Fruit fly (Drosophila melanogaster) whole organism, embryonic: ENCODE data around the gene Gbs-70E.

ENCODE experiments used
- Abd-B ChIP-seq: fragments of 200-800 bp; sonication (Bioruptor generic); optimal IDR thresholded peaks from 2 replicates; lab custom pipeline; 2018; ENCODE audit warnings: missing biosample characterization, mild to moderate bottlenecking, missing genetic modification characterization, moderate library complexity
- Ada2b ChIP-seq: fragments of 200-800 bp; sonication (Bioruptor generic); IDR thresholded peaks from 2 replicates; pipeline ENCODE4 v1.3.6; 2022; ENCODE audit warnings: missing biosample characterization, missing genetic modification characterization
- Blimp-1 ChIP-seq: fragments of 200-800 bp; sonication (Bioruptor generic); optimal IDR thresholded peaks from 3 replicates; lab custom pipeline; 2018; ENCODE audit warnings: missing biosample characterization, missing genetic modification characterization, mild to moderate bottlenecking, moderate library complexity, missing genetic modification reagents
- CG10147 ChIP-seq: fragments of 200-800 bp; sonication (Bioruptor generic); optimal IDR thresholded peaks from 2 replicates; lab custom pipeline; 2019; ENCODE audit warnings: missing biosample characterization, mild to moderate bottlenecking, missing genetic modification characterization, moderate library complexity
- CG14710 ChIP-seq: fragments of 200-800 bp; sonication (Bioruptor generic); optimal IDR thresholded peaks from 3 replicates; lab custom pipeline; 2019; ENCODE audit warnings: missing biosample characterization, mild to moderate bottlenecking, missing genetic modification characterization, moderate library complexity
- CG14860 ChIP-seq: fragments of 200-800 bp; sonication (Bioruptor generic); IDR thresholded peaks from 3 replicates; pipeline ENCODE4 v1.3.6; 2022; ENCODE audit warnings: missing biosample characterization, missing genetic modification characterization; ENCODE audit not compliant: partially characterized antibody
- CG15479 ChIP-seq: fragments of 200-800 bp; sonication (Bioruptor generic); optimal IDR thresholded peaks from 3 replicates; lab custom pipeline; 2019; ENCODE audit warnings: missing biosample characterization, mild to moderate bottlenecking, missing genetic modification characterization, moderate library complexity
- CG17612 ChIP-seq: fragments of 200-800 bp; sonication (Bioruptor generic); IDR thresholded peaks from 2 replicates; pipeline ENCODE4 v1.3.6; 2022; ENCODE audit warnings: missing biosample characterization, missing genetic modification characterization
- CG17912 ChIP-seq: fragments of 200-800 bp; sonication (Bioruptor generic); optimal IDR thresholded peaks from 2 replicates; lab custom pipeline; 2018; ENCODE audit warnings: missing biosample characterization, mild to moderate bottlenecking, missing genetic modification characterization
- CG2678 ChIP-seq: fragments of 200-800 bp; sonication (Bioruptor generic); optimal IDR thresholded peaks from 3 replicates; lab custom pipeline; 2019; ENCODE audit warnings: missing biosample characterization, mild to moderate bottlenecking, missing genetic modification characterization, moderate library complexity
- CG34422 ChIP-seq: fragments of 200-800 bp; sonication (Bioruptor generic); IDR thresholded peaks from 3 replicates; pipeline ENCODE4 v1.3.6; 2022; ENCODE audit warnings: missing biosample characterization, missing genetic modification characterization
- CG42726 ChIP-seq: fragments of 200-800 bp; sonication (Bioruptor generic); IDR thresholded peaks from 2 replicates; pipeline ENCODE4 v1.3.6; 2022; ENCODE audit warnings: missing biosample characterization, missing genetic modification characterization; ENCODE audit not compliant: partially characterized antibody
- CG4360 ChIP-seq: fragments of 200-800 bp; sonication (Bioruptor generic); IDR thresholded peaks from 2 replicates; pipeline ENCODE4 v1.3.6; 2022; ENCODE audit warnings: missing biosample characterization, missing genetic modification characterization
- CG4617 ChIP-seq: fragments of 200-800 bp; sonication (Bioruptor generic); optimal IDR thresholded peaks from 3 replicates; lab custom pipeline; 2016; ENCODE audit warnings: missing biosample characterization, missing genetic modification characterization, borderline replicate concordance
- CG6654 ChIP-seq: fragments of 200-800 bp; sonication (Bioruptor generic); optimal IDR thresholded peaks from 2 replicates; lab custom pipeline; 2017; ENCODE audit warnings: missing biosample characterization, mild to moderate bottlenecking, missing genetic modification characterization
- CG6854 ChIP-seq: fragments of 200-800 bp; sonication (Bioruptor generic); optimal IDR thresholded peaks from 3 replicates; lab custom pipeline; 2017; ENCODE audit warnings: missing biosample characterization, mild to moderate bottlenecking, missing genetic modification characterization
- CG7556 ChIP-seq: fragments of 200-800 bp; sonication (Bioruptor generic); optimal IDR thresholded peaks from 2 replicates; lab custom pipeline; 2017; ENCODE audit warnings: missing biosample characterization, mild to moderate bottlenecking, missing genetic modification characterization
- CG8089 ChIP-seq: fragments of 200-800 bp; sonication (Bioruptor generic); optimal IDR thresholded peaks from 3 replicates; lab custom pipeline; 2016; ENCODE audit warnings: missing biosample characterization, missing genetic modification characterization
- CG8765 ChIP-seq: fragments of 200-800 bp; sonication (Bioruptor generic); IDR thresholded peaks from 2 replicates; pipeline ENCODE4 v1.3.6; 2022; ENCODE audit warnings: missing biosample characterization, missing genetic modification characterization
- D ChIP-seq, 2 experiments: fragments of 200-800 bp in 1 of 2; fragments of >200 bp in 1 of 2; sonication (Bioruptor generic) in 1 of 2; optimal IDR thresholded peaks; 2 replicates in 1 of 2; 3 replicates in 1 of 2; lab custom pipeline; 2017; ENCODE audit warnings: mild to moderate bottlenecking in 1 of 2, missing biosample characterization in 1 of 2, missing genetic modification characterization in 1 of 2, missing genetic modification reagents in 1 of 2
- Dek ChIP-seq: fragments of 200-800 bp; sonication (Bioruptor generic); optimal IDR thresholded peaks from 3 replicates; lab custom pipeline; 2019; ENCODE audit warnings: missing biosample characterization, mild to moderate bottlenecking, missing genetic modification characterization, moderate library complexity
- Dip2 ChIP-seq: fragments of 200-800 bp; sonication (Bioruptor generic); IDR thresholded peaks from 2 replicates; pipeline ENCODE4 v1.3.6; 2022; ENCODE audit warnings: missing biosample characterization, missing genetic modification characterization
- Doc2 ChIP-seq: fragments of 200-800 bp; sonication (Bioruptor generic); IDR thresholded peaks from 2 replicates; pipeline ENCODE4 v1.3.6; 2022; ENCODE audit warnings: missing biosample characterization, missing genetic modification characterization
- E2f1 ChIP-seq: fragments of 200-800 bp; sonication (Bioruptor generic); IDR thresholded peaks from 2 replicates; pipeline ENCODE4 v1.3.6; 2022; ENCODE audit warnings: missing biosample characterization, missing genetic modification characterization
- ERR ChIP-seq: fragments of 200-800 bp; sonication (Bioruptor generic); optimal IDR thresholded peaks from 2 replicates; lab custom pipeline; 2016; ENCODE audit warnings: missing biosample characterization, missing genetic modification characterization
- Gug ChIP-seq: fragments of 200-800 bp; sonication (Bioruptor generic); IDR thresholded peaks from 4 replicates; pipeline ENCODE4 v1.3.6; 2022; ENCODE audit warnings: missing biosample characterization, missing genetic modification characterization
- NC2α ChIP-seq: fragments of 200-800 bp; sonication (Bioruptor generic); optimal IDR thresholded peaks from 2 replicates; lab custom pipeline; 2016; ENCODE audit warnings: missing biosample characterization, missing genetic modification characterization
- Nf-YA ChIP-seq: fragments of 200-800 bp; sonication (Bioruptor generic); IDR thresholded peaks from 2 replicates; pipeline ENCODE4 v1.3.6; 2022; ENCODE audit warnings: missing biosample characterization, missing genetic modification characterization
- Ssrp ChIP-seq: fragments of 200-800 bp; sonication (Bioruptor generic); optimal IDR thresholded peaks from 2 replicates; lab custom pipeline; 2018; ENCODE audit warnings: missing biosample characterization, mild to moderate bottlenecking, missing genetic modification characterization, moderate library complexity
- Trl ChIP-seq, 3 experiments: fragments of >200 bp in 2 of 3; fragments of 200-800 bp in 1 of 3; sonication (Bioruptor generic) in 1 of 3; optimal IDR thresholded peaks; 2 replicates in 1 of 3; 3 replicates in 2 of 3; lab custom pipeline; 2016 to 2017; ENCODE audit warnings: missing biosample characterization in 1 of 3, missing genetic modification characterization in 1 of 3
- br ChIP-seq: fragments of >200 bp; optimal IDR thresholded peaks from 2 replicates; lab custom pipeline; 2017
- chinmo ChIP-seq: fragments of 200-800 bp; sonication (Bioruptor generic); IDR thresholded peaks from 4 replicates; pipeline ENCODE4 v1.3.6; 2022; ENCODE audit warnings: missing biosample characterization, missing genetic modification characterization; ENCODE audit not compliant: partially characterized antibody
- danr ChIP-seq: fragments of 200-800 bp; sonication (Bioruptor generic); IDR thresholded peaks from 2 replicates; pipeline ENCODE4 v1.3.6; 2022; ENCODE audit warnings: missing biosample characterization, missing genetic modification characterization
- en ChIP-seq: fragments of 200-800 bp; sonication (Bioruptor generic); optimal IDR thresholded peaks from 2 replicates; lab custom pipeline; 2016; ENCODE audit warnings: missing biosample characterization, missing genetic modification characterization
- ewg ChIP-seq: fragments of 200-800 bp; sonication (Bioruptor generic); optimal IDR thresholded peaks from 3 replicates; lab custom pipeline; 2017; ENCODE audit warnings: mild to moderate bottlenecking, missing biosample characterization, missing genetic modification reagents, missing genetic modification characterization
- hbn ChIP-seq: fragments of 200-800 bp; sonication (Bioruptor generic); IDR thresholded peaks from 2 replicates; pipeline ENCODE4 v1.3.6; 2022; ENCODE audit warnings: missing biosample characterization, missing genetic modification characterization; ENCODE audit not compliant: partially characterized antibody
- lbe ChIP-seq: fragments of 200-800 bp; sonication (Bioruptor generic); optimal IDR thresholded peaks from 2 replicates; lab custom pipeline; 2016; ENCODE audit warnings: missing biosample characterization, mild to moderate bottlenecking, missing genetic modification characterization
- lola ChIP-seq, 3 experiments: fragments of >200 bp in 2 of 3; fragments of 200-800 bp in 1 of 3; sonication (Bioruptor generic) in 1 of 3; optimal IDR thresholded peaks; 2 replicates each; lab custom pipeline; 2017 to 2019; ENCODE audit warnings: missing biosample characterization in 3 of 3, missing genetic modification characterization in 3 of 3, mild to moderate bottlenecking in 1 of 3, moderate library complexity in 1 of 3
- nmo ChIP-seq: fragments of 200-800 bp; sonication (Bioruptor generic); optimal IDR thresholded peaks from 2 replicates; lab custom pipeline; 2018; ENCODE audit warnings: missing biosample characterization, mild to moderate bottlenecking, missing genetic modification characterization, moderate library complexity
- odd ChIP-seq: fragments of 200-800 bp; sonication (Bioruptor generic); optimal IDR thresholded peaks from 2 replicates; lab custom pipeline; 2017; ENCODE audit warnings: missing biosample characterization, mild to moderate bottlenecking, missing genetic modification characterization
- ranshi ChIP-seq: fragments of 200-800 bp; sonication (Bioruptor generic); IDR thresholded peaks from 2 replicates; pipeline ENCODE4 v1.3.6; 2022; ENCODE audit warnings: missing biosample characterization, missing genetic modification characterization
- sd ChIP-seq: fragments of 200-800 bp; sonication (Bioruptor generic); optimal IDR thresholded peaks from 3 replicates; lab custom pipeline; 2018; ENCODE audit warnings: missing biosample characterization, mild to moderate bottlenecking, missing genetic modification characterization, moderate library complexity
- sens-2 ChIP-seq: fragments of 200-800 bp; sonication (Bioruptor generic); IDR thresholded peaks from 2 replicates; pipeline ENCODE4 v1.3.6; 2022; ENCODE audit warnings: missing biosample characterization, missing genetic modification characterization
- stc ChIP-seq: fragments of 200-800 bp; sonication (Bioruptor generic); IDR thresholded peaks from 2 replicates; pipeline ENCODE4 v1.3.6; 2022; ENCODE audit warnings: missing biosample characterization, missing genetic modification characterization
- twi ChIP-seq: fragments of 200-800 bp; optimal IDR thresholded peaks from 2 replicates; lab custom pipeline; 2019; ENCODE audit warnings: missing biosample characterization, mild to moderate bottlenecking, missing genetic modification characterization, moderate library complexity
- zen2 ChIP-seq: fragments of 200-800 bp; sonication (Bioruptor generic); IDR thresholded peaks from 3 replicates; pipeline ENCODE4 v1.3.6; 2022; ENCODE audit warnings: missing biosample characterization, missing genetic modification characterization; ENCODE audit not compliant: partially characterized antibody
- zfh2 ChIP-seq: fragments of 200-800 bp; sonication (Bioruptor generic); optimal IDR thresholded peaks from 2 replicates; lab custom pipeline; 2016; ENCODE audit warnings: missing biosample characterization, missing genetic modification characterization

Gbs-70E gene

dm6 chr3L:14534619-14535018 is 16.2 kb downstream of the Gbs-70E start (continued):
- TF ChIP-seq Dek = no peak

dm6 chr3L:14533110-14533509 is 17.7 kb downstream of the Gbs-70E start:
- no peak for TF ChIP-seq Ada2b
- TF ChIP-seq chinmo (GFP tag; lab: Robert Waterston, UW) = peak; percentile 80; the same call in 1 of the 4 replicates
- TF ChIP-seq sd (tag; lab: Kevin White, UChicago) = peak; percentile 62
- TF ChIP-seq Abd-B = no peak

dm6 chr3L:14531802-14532201 is 19.0 kb downstream of the Gbs-70E start:
- TF ChIP-seq nmo (GFP tag; lab: Kevin White, UChicago) (peak; percentile 3), danr (GFP tag; lab: Robert Waterston, UW) (no peak), CG6854 (GFP tag; lab: Kevin White, UChicago) (no peak), zfh2 (GFP tag; lab: Kevin White, UChicago) (no peak), NC2α (GFP tag; lab: Kevin White, UChicago) (no peak), Ssrp (tag; lab: Kevin White, UChicago) (peak; percentile 19), ranshi (GFP tag; lab: Robert Waterston, UW) (peak; percentile 32; the same call in 1 of the 2 replicates), lbe (no peak), CG14710 (peak; percentile 19), ERR (GFP tag; lab: Kevin White, UChicago) (no peak), Nf-YA (no peak), CG8089 (GFP tag; lab: Kevin White, UChicago) (no peak), br (no peak), CG8765 (GFP tag; lab: Robert Waterston, UW) (no peak), CG6654 (GFP tag; lab: Kevin White, UChicago) (no peak), CG4360 (GFP tag; lab: Robert Waterston, UW) (no peak), E2f1 (GFP tag; lab: Robert Waterston, UW) (no peak), sens-2 (GFP tag; lab: Robert Waterston, UW) (no peak), CG17612 (GFP tag; lab: Robert Waterston, UW) (no peak), odd (GFP tag; lab: Kevin White, UChicago) (no peak), CG42726 (GFP tag; lab: Robert Waterston, UW) (no peak), CG4617 (GFP tag; lab: Kevin White, UChicago) (no peak), CG2678 (tag; lab: Kevin White, UChicago) (peak; percentile 41), hbn (GFP tag; lab: Robert Waterston, UW) (no peak), Dip2 (GFP tag; lab: Robert Waterston, UW) (no peak), Trl (optimal IDR thresholded peaks at IDR 0.05; lab: Kevin White, UChicago) (no peak), Trl (GFP tag; optimal IDR thresholded peaks at IDR 0.05; lab: Kevin White, UChicago) (no peak), lola (GFP tag; optimal IDR thresholded peaks at IDR 0.05; lab: Kevin White, UChicago) (peak in 1 of 3 experiments; percentile 46), twi (tag; lab: Kevin White, UChicago) (no peak), stc (no peak), Blimp-1 (GFP tag; lab: Kevin White, UChicago) (peak; percentile 65), D (optimal IDR thresholded peaks at IDR 0.05; lab: Kevin White, UChicago) (no peak), D (GFP tag; optimal IDR thresholded peaks at IDR 0.05; lab: Kevin White, UChicago) (no peak), ewg (GFP tag; lab: Kevin White, UChicago) (no peak), Doc2 (no peak), CG17912 (GFP tag; lab: Kevin White, UChicago) (no peak), CG14860 (GFP tag; lab: Robert Waterston, UW) (no peak), Gug (GFP tag; lab: Robert Waterston, UW) (no peak), CG7556 (GFP tag; lab: Kevin White, UChicago) (peak; percentile 8), en (GFP tag; lab: Kevin White, UChicago) (no peak), CG15479 (GFP tag; lab: Kevin White, UChicago) (no peak), CG34422 (GFP tag; lab: Robert Waterston, UW) (no peak), zen2 (GFP tag; lab: Robert Waterston, UW) (no peak), CG10147 (GFP tag; lab: Kevin White, UChicago) (no peak)
